Worm (Caenorhabditis elegans): Measurements from ENCODE around the gene hecd-1.

hecd-1 gene

ce11 chrIV:7171222-7171621 lies 26.7 kb upstream of the hecd-1 start, which contains the start of gene str-220:
Gene str-220 (minus strand): TSS chrIV:7171322.
- TF ChIP-seq dao-5 (tag; optimal IDR thresholded peaks at IDR 0.05), result no peak
- TF ChIP-seq W03F9.2 (tag; optimal IDR thresholded peaks at IDR 0.05), result no peak
- TF ChIP-seq him-1 (tag; optimal IDR thresholded peaks at IDR 0.05), result no peak

DNA sequence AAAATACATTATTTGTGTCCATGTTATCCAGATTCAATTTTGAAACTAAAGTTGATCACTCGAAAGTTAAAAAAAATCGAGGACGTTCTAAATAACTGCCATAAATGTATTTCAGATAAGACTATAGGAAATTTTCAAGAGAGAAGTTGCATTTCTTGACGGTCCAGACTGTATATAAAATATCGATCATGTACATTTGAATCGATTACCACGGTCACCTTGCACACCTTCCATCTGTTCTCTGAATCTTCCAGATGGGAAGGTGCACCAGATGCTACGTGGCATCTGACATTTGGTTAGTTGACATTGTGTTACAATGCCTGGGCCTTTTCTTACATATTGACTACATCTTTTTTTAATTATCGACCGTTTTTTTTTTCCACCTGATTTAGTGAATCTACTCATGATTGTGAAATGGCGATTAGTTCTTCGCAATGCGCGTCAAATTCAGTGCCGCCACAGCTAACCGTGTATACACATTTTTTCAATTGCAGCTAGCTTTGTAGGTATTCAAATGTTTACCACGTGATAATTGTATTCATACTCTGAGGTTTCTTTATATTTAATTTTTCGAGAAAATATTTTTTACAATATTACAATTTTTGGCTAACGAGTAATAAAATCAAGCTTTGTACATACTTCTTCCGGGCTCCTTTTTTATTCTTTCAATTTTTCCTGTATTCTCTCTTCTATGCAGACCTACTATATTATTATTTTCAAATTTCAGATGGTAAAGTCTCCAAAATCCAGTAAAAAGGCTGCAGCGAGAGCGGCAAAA lies 23.7 kb upstream of the hecd-1 start, which contains the start of gene skr-16:
skr-16 (plus strand) TSS at position 728 of the 778 bp plus-strand sequence.
- TF ChIP-seq W03F9.2 (tag; optimal IDR thresholded peaks at IDR 0.05) (no peak), him-1 (tag; optimal IDR thresholded peaks at IDR 0.05) (no peak), dao-5 (tag; optimal IDR thresholded peaks at IDR 0.05) (no peak)

DNA sequence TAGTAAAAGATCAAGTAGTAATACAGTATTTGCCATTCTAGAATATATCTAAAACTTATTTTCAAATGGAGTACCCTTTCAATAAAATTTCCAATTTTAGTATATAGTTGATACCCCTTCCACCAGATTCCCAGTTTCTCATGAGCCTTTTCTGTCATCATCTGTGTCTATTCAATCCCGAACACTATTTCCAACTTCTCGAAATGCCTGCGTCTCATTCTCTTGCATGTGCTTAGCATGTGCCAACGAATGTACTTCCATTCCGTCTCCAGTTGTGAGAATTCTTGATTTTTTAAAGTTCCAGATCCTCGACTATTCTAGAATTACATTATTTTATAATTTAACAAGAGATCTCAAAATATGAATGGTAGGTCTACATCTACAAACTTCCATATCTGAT lies 22.0 kb upstream of the hecd-1 start, which contains the start of gene C42D4.18:
C42D4.18 (plus strand) TSS at position 231 of the 400 bp plus-strand sequence.
- TF ChIP-seq him-1 (tag; optimal IDR thresholded peaks at IDR 0.05) (no peak), dao-5 (tag; optimal IDR thresholded peaks at IDR 0.05) (no peak), W03F9.2 (tag; optimal IDR thresholded peaks at IDR 0.05) (no peak)

DNA sequence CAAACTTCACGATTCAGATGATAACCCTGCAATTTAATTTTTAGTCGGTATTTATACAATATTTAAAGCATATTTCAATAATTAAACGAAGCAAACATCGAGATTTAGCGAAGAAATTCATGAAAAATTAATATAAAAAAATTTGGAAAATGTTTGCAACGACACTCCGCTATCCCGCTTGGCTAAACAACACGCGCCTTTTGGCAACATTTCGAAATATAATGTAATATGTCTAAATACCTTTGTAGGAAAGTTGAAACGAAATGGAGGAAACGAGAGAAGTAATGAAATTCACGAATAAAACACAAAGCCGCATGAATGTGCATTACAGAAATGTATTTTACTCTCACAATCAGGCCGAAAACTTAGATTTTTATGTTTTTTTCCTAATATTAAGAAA lies 21.2 kb upstream of the hecd-1 start, which contains the start of gene rpc-1:
rpc-1 (minus strand) TSS at position 26 of the 400 bp plus-strand sequence.
- TF ChIP-seq W03F9.2 (tag; optimal IDR thresholded peaks at IDR 0.05), result no peak
- TF ChIP-seq dao-5 (tag; optimal IDR thresholded peaks at IDR 0.05), result no peak
- no peak for TF ChIP-seq him-1 (tag; optimal IDR thresholded peaks at IDR 0.05)

ce11 chrIV:7159586-7159985 lies 15.1 kb upstream of the hecd-1 start:
- TF ChIP-seq W03F9.2 (tag; optimal IDR thresholded peaks at IDR 0.05) (no peak), dao-5 (tag; optimal IDR thresholded peaks at IDR 0.05) (no peak), him-1 (tag; optimal IDR thresholded peaks at IDR 0.05) (no peak)

ce11 chrIV:7158161-7158560 lies 13.6 kb upstream of the hecd-1 start:
- no peak for TF ChIP-seq him-1 (tag; optimal IDR thresholded peaks at IDR 0.05)
- no peak for TF ChIP-seq W03F9.2 (tag; optimal IDR thresholded peaks at IDR 0.05)
- no peak for TF ChIP-seq dao-5 (tag; optimal IDR thresholded peaks at IDR 0.05)

DNA sequence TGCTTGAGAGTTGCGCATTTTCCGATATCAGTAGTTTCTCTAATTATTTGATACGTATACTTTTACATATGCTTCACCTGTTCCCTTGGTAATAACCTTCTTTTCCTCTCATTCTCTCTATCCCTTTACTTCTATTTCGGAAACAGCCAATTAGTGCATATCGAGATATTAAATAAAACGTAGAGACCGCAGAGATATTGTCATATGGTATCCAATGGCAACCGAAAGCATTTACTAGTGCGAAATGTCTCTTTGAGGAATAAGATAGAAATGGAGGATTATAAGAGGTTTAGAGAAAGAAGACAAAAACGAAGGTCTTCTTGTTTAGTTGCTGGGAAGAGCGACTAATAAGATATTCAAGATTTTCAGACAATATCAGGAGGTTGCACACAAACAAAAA lies 11.8 kb upstream of the hecd-1 start, which contains the start of gene maph-9:
maph-9 (plus strand) TSS at position 273 of the 400 bp plus-strand sequence.
- TF ChIP-seq W03F9.2 (tag; optimal IDR thresholded peaks at IDR 0.05) (no peak), him-1 (tag; optimal IDR thresholded peaks at IDR 0.05) (no peak), dao-5 (tag; optimal IDR thresholded peaks at IDR 0.05) (no peak)

DNA sequence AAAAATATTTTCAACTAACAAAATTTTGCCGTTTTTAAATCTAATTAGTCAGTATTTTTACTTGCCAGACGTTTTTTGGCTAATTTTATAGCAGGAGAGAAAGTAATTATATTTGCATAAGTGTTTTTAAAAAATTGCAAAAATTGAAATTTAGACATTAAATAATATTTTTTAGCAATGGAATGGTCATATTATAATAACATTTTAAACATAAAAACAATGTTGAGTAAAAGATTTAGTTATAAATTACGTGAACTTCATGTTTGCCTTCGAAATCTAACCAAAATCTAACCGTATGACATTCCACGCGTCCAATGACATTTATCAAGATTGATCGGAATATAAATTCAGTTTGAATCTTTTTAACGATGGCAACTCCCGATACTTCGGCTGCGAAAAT lies 9.8 kb upstream of the hecd-1 start, which contains the start of gene C34D4.2:
C34D4.2 (plus strand) TSS at position 301 of the 400 bp plus-strand sequence.
- TF ChIP-seq W03F9.2 (tag; optimal IDR thresholded peaks at IDR 0.05) (no peak), dao-5 (tag; optimal IDR thresholded peaks at IDR 0.05) (no peak), him-1 (tag; optimal IDR thresholded peaks at IDR 0.05) (no peak)

DNA sequence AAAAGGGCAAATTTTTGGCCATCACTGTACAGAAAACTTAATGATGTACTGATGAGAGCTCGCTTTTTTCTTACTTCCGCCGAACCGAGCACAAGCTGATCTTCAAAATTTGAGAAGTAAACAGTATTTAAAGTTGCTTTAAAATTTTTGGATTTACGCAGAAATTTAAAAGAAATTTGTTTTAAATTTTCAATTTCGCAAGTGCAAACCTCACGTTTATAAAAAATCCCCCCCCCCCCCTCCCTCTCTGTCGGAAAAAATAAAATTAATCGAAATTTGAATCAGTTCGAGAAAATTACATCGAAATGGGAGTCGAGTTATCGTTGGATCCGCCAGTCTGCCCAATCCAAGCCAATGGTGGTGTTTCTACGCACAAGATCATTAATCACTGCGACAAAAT lies 8.8 kb upstream of the hecd-1 start, which contains the start of gene C34D4.3:
C34D4.3 (plus strand) TSS at position 301 of the 400 bp plus-strand sequence.
- TF ChIP-seq dao-5 (tag; optimal IDR thresholded peaks at IDR 0.05) (no peak), him-1 (tag; optimal IDR thresholded peaks at IDR 0.05) (no peak), W03F9.2 (tag; optimal IDR thresholded peaks at IDR 0.05) (no peak)

- no peak for TF ChIP-seq him-1 (tag; optimal IDR thresholded peaks at IDR 0.05)
- no peak for TF ChIP-seq W03F9.2 (tag; optimal IDR thresholded peaks at IDR 0.05)
- no peak for TF ChIP-seq dao-5 (tag; optimal IDR thresholded peaks at IDR 0.05)
Measured at ce11 chrIV:7152409-7152808, 7.9 kb upstream of the hecd-1 start, which contains the start of gene col-113. Gene col-113 (minus strand): TSS chrIV:7152509.

DNA sequence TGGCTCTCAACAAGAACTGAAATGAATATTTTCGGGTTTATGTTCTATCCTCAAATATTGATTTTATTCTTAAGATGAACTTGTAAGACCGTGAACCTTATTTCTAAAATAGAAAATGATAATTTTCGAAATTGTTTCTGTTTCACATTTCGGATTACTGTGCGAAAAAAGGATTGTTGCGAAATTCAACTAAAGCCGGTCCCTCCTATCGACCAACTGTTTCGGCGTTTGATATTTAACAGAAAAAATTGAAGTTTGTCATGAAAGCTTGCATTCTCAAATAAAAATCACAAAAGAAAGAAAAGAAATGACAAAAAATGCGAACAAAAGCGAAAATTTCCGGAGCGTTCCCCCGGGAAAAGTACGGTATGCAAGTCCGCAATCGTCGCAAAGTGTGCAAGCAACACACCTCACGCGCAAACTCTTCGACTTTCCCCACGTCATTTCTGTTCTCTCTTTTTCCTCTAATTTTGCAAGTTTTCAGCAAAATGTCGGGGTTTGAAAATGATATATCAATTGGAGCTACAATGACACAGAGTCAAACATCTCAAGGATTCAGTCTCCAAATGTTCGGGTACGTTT lies 4.6 kb upstream of the hecd-1 start, which contains the start of gene C34D4.4:
C34D4.4 (plus strand) TSS at position 342 of the 582 bp plus-strand sequence.
- TF ChIP-seq dao-5 (tag; optimal IDR thresholded peaks at IDR 0.05) (no peak), him-1 (tag; optimal IDR thresholded peaks at IDR 0.05) (no peak), W03F9.2 (tag; optimal IDR thresholded peaks at IDR 0.05) (no peak)

ce11 chrIV:7147722-7148121 lies 3.2 kb upstream of the hecd-1 start:
- TF ChIP-seq W03F9.2 (tag; optimal IDR thresholded peaks at IDR 0.05), result peak; percentile 21
- TF ChIP-seq dao-5 (tag; optimal IDR thresholded peaks at IDR 0.05), result no peak

ce11 chrIV:7139143-7139542 lies 5.4 kb downstream of the hecd-1 start:
- TF ChIP-seq dao-5 (tag; optimal IDR thresholded peaks at IDR 0.05) (no peak), W03F9.2 (tag; optimal IDR thresholded peaks at IDR 0.05) (no peak), him-1 (tag; optimal IDR thresholded peaks at IDR 0.05) (no peak)

ce11 chrIV:7133983-7134382 lies 10.5 kb downstream of the hecd-1 start, which contains the start of gene mutd-1:
Gene mutd-1 (minus strand): TSS chrIV:7134083.
- no peak for TF ChIP-seq dao-5 (tag; optimal IDR thresholded peaks at IDR 0.05)
- no peak for TF ChIP-seq W03F9.2 (tag; optimal IDR thresholded peaks at IDR 0.05)
- no peak for TF ChIP-seq him-1 (tag; optimal IDR thresholded peaks at IDR 0.05)
